Worm (Caenorhabditis elegans) whole organism, early embryonic: ENCODE measurements around the gene rgs-6.

Experiments used
- B0310.2 ChIP-seq: sonication (generic microtip); optimal IDR thresholded peaks from 2 replicates; lab custom pipeline; 2016; ENCODE audit warnings: mild to moderate bottlenecking, missing genetic modification characterization, missing compliant biosample characterization
- aly-1 ChIP-seq: sonication (generic microtip); optimal IDR thresholded peaks from 2 replicates; lab custom pipeline; 2016; ENCODE audit warnings: missing genetic modification characterization, missing compliant biosample characterization
- ama-1 ChIP-seq: fragments of 150-350 bp; optimal IDR thresholded peaks from 2 replicates; lab custom pipeline; 2014
- ets-7 ChIP-seq: sonication (generic microtip); optimal IDR thresholded peaks from 2 replicates; lab custom pipeline; 2016; ENCODE audit warnings: missing genotype, missing genetic modification characterization, missing compliant biosample characterization
- flt-1 ChIP-seq: fragments of 200-800 bp; sonication (Bioruptor generic); IDR thresholded peaks from 2 replicates; pipeline ENCODE4 v1.3.6; 2022; ENCODE audit warnings: missing genetic modification characterization, missing compliant biosample characterization
- hmbx-1 ChIP-seq: sonication (generic microtip); optimal IDR thresholded peaks from 2 replicates; lab custom pipeline; 2016; ENCODE audit warnings: mild to moderate bottlenecking, missing genetic modification characterization, missing compliant biosample characterization
- sea-1 ChIP-seq: fragments of 200-800 bp; sonication (Bioruptor generic); conservative IDR thresholded peaks from 2 replicates; pipeline ENCODE4 v1.3.6; 2022; ENCODE audit warnings: missing genetic modification characterization, missing compliant biosample characterization
- tbx-11 ChIP-seq: fragments of 200-800 bp; sonication (Bioruptor generic); IDR thresholded peaks from 2 replicates; pipeline ENCODE4 v1.3.6; 2022; ENCODE audit warnings: missing genetic modification characterization, missing compliant biosample characterization

DNA sequence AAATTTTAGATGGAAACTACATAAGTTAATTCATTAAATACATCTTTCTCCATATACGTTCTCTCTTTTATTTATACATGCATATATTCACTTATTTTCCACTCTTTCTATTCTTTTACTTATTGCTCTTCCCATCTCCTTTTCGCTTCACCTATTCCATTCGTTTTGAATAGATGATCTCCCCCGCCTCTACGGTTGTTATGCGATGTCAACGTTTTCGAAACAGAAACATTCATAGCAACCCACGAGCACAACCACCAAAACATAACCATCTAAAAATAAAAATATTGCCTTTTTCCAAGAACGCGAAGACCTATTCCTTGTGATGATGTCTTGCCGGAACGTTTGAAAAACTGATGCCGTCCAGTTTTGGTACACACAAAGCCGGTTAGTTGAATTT is 39.9 kb upstream of the rgs-6 start, which contains the start of gene sym-3:
- TF ChIP-seq aly-1 (tag; lab: Kevin White, UChicago) (no peak), hmbx-1 (no peak), ama-1 (lab: Kevin White, UChicago) (no peak), tbx-11 (no peak), sea-1 (GFP tag; lab: Robert Waterston, UW) (no peak), ets-7 (tag; lab: Kevin White, UChicago) (no peak), B0310.2 (no peak), flt-1 (GFP tag; lab: Robert Waterston, UW) (no peak)
